Fruit fly (Drosophila melanogaster) whole organism, embryonic: ENCODE measurements around the gene blot.

Experiments
- CG2120 ChIP-seq: fragments of 200-800 bp; sonication (Bioruptor generic); optimal IDR thresholded peaks from 3 replicates; lab custom pipeline; 2016; ENCODE audit warnings: missing biosample characterization, missing genetic modification characterization
- CG9215 ChIP-seq: fragments of 200-800 bp; sonication (Bioruptor generic); IDR thresholded peaks from 2 replicates; pipeline ENCODE4 v1.3.6; 2022; ENCODE audit warnings: missing biosample characterization, missing genetic modification characterization
- Meics ChIP-seq: fragments of 200-800 bp; sonication (Bioruptor generic); optimal IDR thresholded peaks from 2 replicates; lab custom pipeline; 2017; ENCODE audit warnings: missing biosample characterization, mild to moderate bottlenecking, missing genetic modification characterization
- inv ChIP-seq: fragments of 200-800 bp; sonication (Bioruptor generic); IDR thresholded peaks from 2 replicates; pipeline ENCODE4 v1.3.6; 2022; ENCODE audit warnings: missing biosample characterization, missing genetic modification characterization; ENCODE audit not compliant: partially characterized antibody
- sob ChIP-seq: fragments of 200-800 bp; sonication (Bioruptor generic); IDR thresholded peaks from 2 replicates; pipeline ENCODE4 v1.3.6; 2022; ENCODE audit warnings: missing biosample characterization, missing genetic modification characterization

- TF ChIP-seq sob (GFP tag; lab: Robert Waterston, UW) (no peak), inv (GFP tag; lab: Robert Waterston, UW) (no peak), Meics (GFP tag; lab: Kevin White, UChicago) (no peak), CG2120 (GFP tag; lab: Kevin White, UChicago) (no peak), CG9215 (GFP tag; lab: Robert Waterston, UW) (no peak)
Measured at dm6 chr3L:17366936-17367335, 54.4 kb downstream of the blot start.
